Worm (Caenorhabditis elegans) whole organism, L4/young adult: ENCODE measurements around the gene F54B11.5.

ENCODE experiments used
- W03F9.2 ChIP-seq: fragments of 150-350 bp; optimal IDR thresholded peaks from 2 replicates; lab custom pipeline; 2014; ENCODE audit warnings: missing biosample characterization, missing genetic modification characterization
- dao-5 ChIP-seq: sonication (generic microtip); optimal IDR thresholded peaks from 2 replicates; lab custom pipeline; 2016; ENCODE audit warnings: missing genotype, missing genetic modification characterization, moderate library complexity, missing compliant biosample characterization
- him-1 ChIP-seq: sonication (generic microtip); optimal IDR thresholded peaks from 2 replicates; lab custom pipeline; 2016; ENCODE audit warnings: missing genotype, missing genetic modification reagents, missing genetic modification characterization, missing compliant biosample characterization

ce11 chrX:13596003-13596767 lies at the start of gene F54B11.5:
- no peak for TF ChIP-seq him-1 (tag; lab: Kevin White, UChicago)
- TF ChIP-seq W03F9.2 (tag; lab: Kevin White, UChicago), result no peak
- no peak for TF ChIP-seq dao-5 (tag; lab: Kevin White, UChicago)
